Fruit fly (Drosophila melanogaster) whole organism, prepupa: ENCODE data around the gene Osbp.

Experiments
- CG11294 ChIP-seq: fragments of 200-800 bp; sonication (Bioruptor generic); IDR thresholded peaks from 2 replicates; pipeline ENCODE4 v1.3.6; 2022; ENCODE audit warnings: missing biosample characterization, missing genetic modification characterization
- CG11902 ChIP-seq: fragments of 200-800 bp; sonication (Bioruptor generic); optimal IDR thresholded peaks from 3 replicates; lab custom pipeline; 2016; ENCODE audit warnings: missing biosample characterization, missing genetic modification characterization
- CG15336 ChIP-seq: fragments of 200-800 bp; sonication (Bioruptor generic); IDR thresholded peaks from 2 replicates; pipeline ENCODE4 v1.3.6; 2022; ENCODE audit warnings: missing biosample characterization, missing genetic modification characterization
- CG1621 ChIP-seq: fragments of 200-800 bp; sonication (Bioruptor generic); optimal IDR thresholded peaks from 3 replicates; lab custom pipeline; 2018; ENCODE audit warnings: missing biosample characterization, mild to moderate bottlenecking, missing genetic modification characterization
- CG3032 ChIP-seq: fragments of 200-800 bp; optimal IDR thresholded peaks from 2 replicates; lab custom pipeline; 2019; ENCODE audit warnings: missing biosample characterization, mild to moderate bottlenecking, missing genetic modification characterization, moderate library complexity
- CG31627 ChIP-seq: fragments of 200-800 bp; sonication (Bioruptor generic); optimal IDR thresholded peaks from 3 replicates; lab custom pipeline; 2016; ENCODE audit warnings: missing biosample characterization, missing genetic modification characterization
- CG6163 ChIP-seq: fragments of 200-800 bp; sonication (Bioruptor generic); IDR thresholded peaks from 3 replicates; pipeline ENCODE4 v1.3.6; 2022; ENCODE audit warnings: missing biosample characterization, missing genetic modification characterization
- CG6792 ChIP-seq: fragments of 200-800 bp; sonication (Bioruptor generic); optimal IDR thresholded peaks from 3 replicates; lab custom pipeline; 2016; ENCODE audit warnings: missing biosample characterization, missing genetic modification characterization
- CG8319 ChIP-seq: fragments of 200-800 bp; sonication (Bioruptor generic); optimal IDR thresholded peaks from 3 replicates; lab custom pipeline; 2016; ENCODE audit warnings: missing biosample characterization, missing genetic modification characterization
- Eip75B ChIP-seq: fragments of 200-800 bp; sonication (Bioruptor generic); optimal IDR thresholded peaks from 3 replicates; lab custom pipeline; 2016; ENCODE audit warnings: missing biosample characterization, missing genetic modification characterization
- Eip78C ChIP-seq: fragments of 200-800 bp; sonication (Bioruptor generic); peaks from one replicate; lab custom pipeline; 2016; ENCODE audit warnings: missing biosample characterization, missing genetic modification characterization
- Hr39 ChIP-seq: fragments of 200-800 bp; sonication (Bioruptor generic); optimal IDR thresholded peaks from 2 replicates; lab custom pipeline; 2016; ENCODE audit warnings: missing biosample characterization, missing genetic modification characterization
- Lpt ChIP-seq: fragments of 200-800 bp; sonication (Bioruptor generic); optimal IDR thresholded peaks from 3 replicates; lab custom pipeline; 2016; ENCODE audit warnings: missing biosample characterization, missing genetic modification characterization
- Met ChIP-seq: fragments of 200-800 bp; sonication (Bioruptor generic); optimal IDR thresholded peaks from 3 replicates; lab custom pipeline; 2016; ENCODE audit warnings: missing biosample characterization, missing genetic modification characterization
- Smox ChIP-seq: fragments of 200-800 bp; sonication (Bioruptor generic); optimal IDR thresholded peaks from 3 replicates; lab custom pipeline; 2016; ENCODE audit warnings: missing biosample characterization, missing genetic modification characterization
- Sox15 ChIP-seq: fragments of 200-800 bp; sonication (Bioruptor generic); optimal IDR thresholded peaks from 3 replicates; lab custom pipeline; 2016; ENCODE audit warnings: missing biosample characterization, missing genetic modification characterization
- achi ChIP-seq: fragments of 200-800 bp; sonication (Bioruptor generic); optimal IDR thresholded peaks from 3 replicates; lab custom pipeline; 2016; ENCODE audit warnings: missing biosample characterization, missing genetic modification characterization
- dac ChIP-seq: fragments of 200-800 bp; sonication (Bioruptor generic); optimal IDR thresholded peaks from 2 replicates; lab custom pipeline; 2017; ENCODE audit warnings: missing biosample characterization, mild to moderate bottlenecking, missing genetic modification characterization
- dsx ChIP-seq: fragments of 200-800 bp; optimal IDR thresholded peaks from 3 replicates; lab custom pipeline; 2019; ENCODE audit warnings: missing biosample characterization, mild to moderate bottlenecking, missing genetic modification characterization, moderate library complexity; ENCODE audit not compliant: poor library complexity, severe bottlenecking
- eg ChIP-seq: fragments of 200-800 bp; sonication (Bioruptor generic); IDR thresholded peaks from 3 replicates; pipeline ENCODE4 v1.3.6; 2022; ENCODE audit warnings: missing biosample characterization, missing genetic modification characterization
- esn ChIP-seq: fragments of 200-800 bp; sonication (Bioruptor generic); optimal IDR thresholded peaks from 2 replicates; lab custom pipeline; 2016; ENCODE audit warnings: missing biosample characterization, mild to moderate bottlenecking, missing genetic modification characterization, moderate library complexity
- fd85E ChIP-seq: fragments of 200-800 bp; sonication (Bioruptor generic); optimal IDR thresholded peaks from 3 replicates; lab custom pipeline; 2016; ENCODE audit warnings: missing biosample characterization, missing genetic modification characterization
- fkh ChIP-seq: fragments of 200-800 bp; sonication (Bioruptor generic); optimal IDR thresholded peaks from 3 replicates; lab custom pipeline; 2017; ENCODE audit warnings: missing biosample characterization, mild to moderate bottlenecking, missing genetic modification characterization, moderate library complexity
- lz ChIP-seq: fragments of 200-800 bp; sonication (Bioruptor generic); optimal IDR thresholded peaks from 3 replicates; lab custom pipeline; 2016; ENCODE audit warnings: missing biosample characterization, missing genetic modification characterization
- spab ChIP-seq: fragments of 200-800 bp; sonication (Bioruptor generic); optimal IDR thresholded peaks from 2 replicates; lab custom pipeline; 2017; ENCODE audit warnings: missing biosample characterization, mild to moderate bottlenecking, missing genetic modification characterization, missing genetic modification reagents
- ss ChIP-seq, 2 experiments: fragments of 200-800 bp; sonication (Bioruptor generic); optimal IDR thresholded peaks; 2 replicates in 1 of 2; 3 replicates in 1 of 2; lab custom pipeline; 2017 to 2018; ENCODE audit warnings: mild to moderate bottlenecking in 2 of 2, missing biosample characterization in 2 of 2, missing genetic modification characterization in 2 of 2, moderate library complexity in 1 of 2
- svp ChIP-seq: fragments of 200-800 bp; sonication (Bioruptor generic); peaks from one replicate; lab custom pipeline; 2016; ENCODE audit warnings: missing biosample characterization, missing genetic modification characterization
- vri ChIP-seq: fragments of 200-800 bp; sonication (Bioruptor generic); optimal IDR thresholded peaks from 3 replicates; lab custom pipeline; 2016; ENCODE audit warnings: missing biosample characterization, mild to moderate bottlenecking, missing genetic modification characterization

The Osbp gene

DNA sequence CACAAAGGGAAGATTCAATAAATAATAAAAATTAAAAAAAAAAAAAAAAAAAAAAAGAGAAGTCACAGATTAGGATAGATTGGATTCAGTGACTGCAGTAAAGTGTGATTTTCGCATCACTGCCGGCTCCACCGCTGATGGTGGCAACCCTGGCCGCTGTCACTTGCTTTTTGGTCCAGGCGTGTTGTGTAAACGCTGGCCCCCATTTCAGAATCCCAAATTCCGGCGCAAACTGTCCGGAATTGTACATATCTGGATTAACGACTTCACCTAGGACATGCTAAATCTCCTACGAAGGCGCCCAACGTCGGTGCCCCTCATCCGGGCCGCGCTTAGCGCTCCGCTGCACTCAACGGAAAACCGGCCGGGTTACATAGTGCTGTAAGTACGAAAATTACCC lies 6.2 kb downstream of the Osbp start, which contains the start of gene CG11771:
CG11771 (plus strand) TSS at position 155 of the 400 bp plus-strand sequence.
- TF ChIP-seq svp (GFP tag; lab: Kevin White, UChicago): no peak
- TF ChIP-seq CG1621 (tag; lab: Kevin White, UChicago): peak; percentile 39
- TF ChIP-seq achi (GFP tag; lab: Kevin White, UChicago): peak; percentile 95

DNA sequence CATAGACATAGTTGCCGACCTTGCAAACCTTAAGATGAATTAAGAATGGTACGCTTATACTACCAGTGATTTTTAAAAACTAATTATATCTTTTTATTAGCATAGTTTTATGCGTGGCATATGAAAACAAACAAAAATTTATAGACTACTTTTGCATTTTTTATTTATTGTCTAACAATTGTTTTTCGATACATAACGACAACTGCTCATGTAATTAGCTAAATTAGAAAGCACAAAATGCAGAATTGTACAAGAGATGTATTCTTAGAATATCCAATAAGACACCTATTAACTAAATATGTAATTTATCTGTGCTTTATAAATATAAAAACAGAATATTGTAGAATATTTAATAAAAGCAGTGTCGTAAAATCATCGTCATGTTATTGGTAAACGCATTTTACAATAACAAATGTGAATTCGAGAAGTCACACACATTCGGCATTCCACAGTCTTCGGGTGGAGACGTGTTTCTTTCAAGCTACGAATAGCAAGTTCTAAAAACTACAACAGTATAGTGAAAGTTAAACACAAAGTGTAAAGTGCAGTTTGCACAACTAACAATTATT lies 11.2 kb downstream of the Osbp start:
- TF ChIP-seq CG31627 (GFP tag; lab: Kevin White, UChicago) (no peak), achi (GFP tag; lab: Kevin White, UChicago) (peak; percentile 16)

DNA sequence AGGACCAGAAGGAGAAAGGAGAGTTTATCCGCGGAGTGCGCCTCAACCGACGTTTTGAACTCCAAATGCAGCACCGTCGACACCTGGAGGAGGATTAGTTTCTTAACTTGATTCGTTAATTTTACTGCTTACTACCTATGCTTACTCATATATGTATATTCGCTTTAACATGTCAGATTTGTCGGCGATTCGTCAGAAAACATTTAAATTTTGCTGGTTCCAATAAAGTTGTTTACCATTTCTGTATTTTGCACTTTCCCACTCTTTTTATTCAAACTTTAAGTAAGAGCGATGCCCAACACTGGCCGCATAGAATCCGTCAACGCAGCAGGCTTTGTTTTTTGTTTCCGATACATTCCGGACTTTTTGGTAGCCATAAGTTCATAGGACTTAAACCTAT lies 13.1 kb downstream of the Osbp start, which contains the start of gene Trf4-2:
Trf4-2 (plus strand) TSS at position 301 of the 400 bp plus-strand sequence.
- no peak for TF ChIP-seq CG11902 (GFP tag; lab: Kevin White, UChicago)

DNA sequence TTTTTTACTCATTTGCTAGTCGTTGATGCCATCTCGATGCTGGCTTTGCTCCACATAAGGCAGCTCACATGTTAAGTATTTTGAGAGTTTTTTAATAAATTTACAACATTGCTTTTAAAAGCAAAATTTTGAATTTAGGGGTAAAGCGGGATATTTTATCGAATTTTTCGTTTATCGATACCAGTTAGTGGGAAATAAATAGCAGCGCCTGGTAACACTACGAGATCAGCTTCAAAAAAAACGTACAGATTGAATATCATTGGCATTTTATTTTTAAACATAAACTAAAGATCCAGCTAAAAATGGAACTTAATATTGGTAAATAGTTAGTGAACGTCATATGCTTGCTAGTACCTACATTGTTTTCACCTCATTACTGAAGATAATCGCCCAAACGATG lies 15.8 kb downstream of the Osbp start, which contains the start of gene Mink:
Mink (plus strand) TSS at position 204 of the 400 bp plus-strand sequence.
- no peak for TF ChIP-seq dac (GFP tag; lab: Kevin White, UChicago)
- no peak for TF ChIP-seq CG3032
- TF ChIP-seq ss (GFP tag; optimal IDR thresholded peaks at IDR 0.05; lab: Kevin White, UChicago): no peak
- TF ChIP-seq fkh: no peak
- no peak for TF ChIP-seq CG6792 (GFP tag; lab: Kevin White, UChicago)
- TF ChIP-seq vri (GFP tag; lab: Kevin White, UChicago): no peak
- TF ChIP-seq Eip78C (GFP tag; lab: Kevin White, UChicago): no peak
- TF ChIP-seq CG1621 (tag; lab: Kevin White, UChicago): no peak
- TF ChIP-seq, all 60 proteins: peak for 0

DNA sequence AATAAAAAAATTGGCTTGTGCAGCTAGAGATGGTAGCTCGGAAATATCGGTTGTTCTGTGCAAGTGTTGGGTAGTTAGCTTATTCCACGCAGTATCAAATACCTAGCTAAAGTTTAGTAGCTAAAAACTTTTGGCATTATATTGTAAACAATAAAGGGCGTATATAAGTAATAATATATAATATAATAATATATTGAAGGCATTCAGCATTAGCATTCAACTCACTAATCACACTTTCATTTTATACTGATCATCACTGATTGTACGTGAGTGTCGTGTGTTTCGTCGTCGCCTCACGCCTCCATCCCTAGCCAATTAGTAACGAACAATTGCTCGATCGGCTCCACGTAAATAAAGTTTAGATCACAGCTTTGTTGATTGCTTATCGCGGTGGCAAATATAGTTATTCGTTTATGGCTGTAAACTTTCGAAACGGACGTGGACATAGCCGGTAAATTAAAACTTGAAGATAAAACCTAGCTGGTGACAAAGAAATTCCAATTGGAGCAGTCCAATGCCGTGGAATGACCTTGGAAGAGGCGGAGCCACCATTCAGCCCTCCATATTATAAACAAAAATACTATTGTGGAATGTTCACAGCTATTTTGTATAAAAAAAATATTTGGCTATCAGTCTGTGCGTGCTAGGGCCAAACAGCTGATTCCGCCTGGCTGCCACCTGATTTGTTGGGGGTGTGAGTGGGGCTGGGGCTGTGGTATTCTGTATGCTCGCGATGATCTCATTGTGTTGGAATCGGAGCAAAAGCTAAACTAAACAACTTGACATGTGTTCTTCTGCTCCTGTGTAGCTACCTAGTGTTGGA lies 20.0 kb downstream of the Osbp start, which contains the start of the genes PIG-S, sud1 and CG11168:
PIG-S (minus strand) TSS at position 51 of the 823 bp plus-strand sequence.
sud1 (minus strand) TSS at position 51 of the 823 bp plus-strand sequence.
CG11168 (plus strand) TSS at position 293 of the 823 bp plus-strand sequence.
- TF ChIP-seq Smox (GFP tag; lab: Kevin White, UChicago) (no peak), CG15336 (GFP tag; lab: Robert Waterston, UW) (peak; percentile 26; the same call in 1 of the 2 replicates), CG6163 (GFP tag; lab: Robert Waterston, UW) (peak; percentile 45; the same call in 1 of the 3 replicates), CG8319 (GFP tag; lab: Kevin White, UChicago) (no peak), Met (no peak), eg (GFP tag; lab: Robert Waterston, UW) (peak; percentile 54; the same call in 2 of the 3 replicates), CG11294 (GFP tag; lab: Robert Waterston, UW) (peak; percentile 11; the same call in 1 of the 2 replicates), CG31627 (GFP tag; lab: Kevin White, UChicago) (peak; percentile 28), lz (GFP tag; lab: Kevin White, UChicago) (peak; percentile 41), Lpt (GFP tag; lab: Kevin White, UChicago) (no peak), Sox15 (peak; percentile 14), CG1621 (tag; lab: Kevin White, UChicago) (peak; percentile 18), Eip75B (GFP tag; lab: Kevin White, UChicago) (no peak), CG3032 (peak; percentile 63), esn (peak; percentile 36), dsx (peak; percentile 38)
- TF ChIP-seq, all 60 proteins: peak for 11

DNA sequence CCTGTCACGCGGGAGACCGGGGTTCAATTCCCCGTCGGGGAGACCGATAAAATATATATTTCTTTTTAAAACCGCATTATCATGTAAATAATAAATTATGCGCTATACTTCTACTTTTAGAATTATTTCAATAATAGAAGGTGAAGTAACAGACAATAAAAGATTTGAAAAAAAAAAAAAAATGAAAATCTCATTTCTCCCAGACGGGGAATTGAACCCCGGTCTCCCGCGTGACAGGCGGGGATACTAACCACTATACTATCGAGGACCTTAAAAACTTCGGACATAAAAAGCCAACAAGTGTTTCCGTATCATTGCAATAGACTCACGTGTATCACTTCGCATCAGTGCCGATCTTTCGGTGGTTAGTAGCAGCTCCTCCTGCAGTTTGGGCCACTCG lies 23.2 kb downstream of the Osbp start:
- no peak for TF ChIP-seq fd85E (GFP tag; lab: Kevin White, UChicago)
- no peak for TF ChIP-seq Eip75B (GFP tag; lab: Kevin White, UChicago)
- no peak for TF ChIP-seq spab
- TF ChIP-seq dac (GFP tag; lab: Kevin White, UChicago): no peak
- TF ChIP-seq svp (GFP tag; lab: Kevin White, UChicago): no peak
- TF ChIP-seq Smox (GFP tag; lab: Kevin White, UChicago): no peak
- TF ChIP-seq dsx: no peak
- no peak for TF ChIP-seq Met
- no peak for TF ChIP-seq CG15336 (GFP tag; lab: Robert Waterston, UW)
- no peak for TF ChIP-seq Hr39 (GFP tag; lab: Kevin White, UChicago)
- no peak for TF ChIP-seq eg (GFP tag; lab: Robert Waterston, UW)
- TF ChIP-seq Lpt (GFP tag; lab: Kevin White, UChicago): no peak
